Fruit fly (Drosophila melanogaster): Measurements from ENCODE around the gene Tm2.

Tm2 gene

DNA sequence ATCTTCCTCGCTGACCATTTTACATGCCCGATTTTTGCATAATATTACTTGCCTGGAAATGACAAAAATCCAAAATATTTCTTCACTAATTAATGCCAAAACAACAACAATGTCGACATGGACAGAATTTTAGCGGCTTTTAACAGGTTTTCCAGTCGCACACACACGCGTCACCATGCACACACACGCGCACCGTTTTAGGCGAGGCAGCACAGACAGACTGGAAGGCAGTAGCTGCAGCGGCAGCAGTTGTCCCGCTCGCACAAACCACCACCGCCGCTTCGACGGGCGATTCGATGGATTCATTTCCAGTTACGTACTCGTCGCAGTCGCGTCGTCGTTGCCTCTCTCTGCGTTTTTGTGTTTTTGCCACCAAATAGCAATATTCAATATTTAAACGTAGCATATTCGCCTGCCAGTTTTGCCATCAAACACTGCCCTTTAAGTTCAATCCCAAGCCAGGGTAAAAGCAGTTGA lies 19.3 kb upstream of the Tm2 start, which contains the start of gene CG45218 (continued):
- no peak for TF ChIP-seq Bdp1 (GFP tag; optimal IDR thresholded peaks at IDR 0.05)
- TF ChIP-seq Chrac-16 (GFP tag; optimal IDR thresholded peaks at IDR 0.05) = no peak
- TF ChIP-seq scrt (GFP tag; optimal IDR thresholded peaks at IDR 0.05) = no peak
- no peak for TF ChIP-seq CG18619 (GFP tag; optimal IDR thresholded peaks at IDR 0.05)
- no peak for TF ChIP-seq CG7928 (GFP tag; optimal IDR thresholded peaks at IDR 0.05)
- TF ChIP-seq CG4707 (GFP tag; optimal IDR thresholded peaks at IDR 0.05) = no peak
- no peak for TF ChIP-seq Oaz (GFP tag; IDR thresholded peaks at IDR 0.05)
- peak; percentile 95 for TF ChIP-seq cg (GFP tag; optimal IDR thresholded peaks at IDR 0.05)
- no peak for TF ChIP-seq CG11085 (GFP tag; IDR thresholded peaks at IDR 0.05)
- TF ChIP-seq unc-4 (GFP tag; IDR thresholded peaks at IDR 0.05; ENCODE audit: partially characterized antibody) = no peak
- no peak for TF ChIP-seq CG4328 (GFP tag; optimal IDR thresholded peaks at IDR 0.05)
- TF ChIP-seq CG33557 (GFP tag; optimal IDR thresholded peaks at IDR 0.05) = no peak
- no peak for TF ChIP-seq schlank (tag; optimal IDR thresholded peaks at IDR 0.05)
- no peak for TF ChIP-seq sna (GFP tag; IDR thresholded peaks at IDR 0.05; ENCODE audit: partially characterized antibody)
- TF ChIP-seq insv (GFP tag; optimal IDR thresholded peaks at IDR 0.05) = peak in 1 of 2 experiments; percentile 24
- TF ChIP-seq sisA (GFP tag; IDR thresholded peaks at IDR 0.05) = no peak
- TF ChIP-seq mam (GFP tag; optimal IDR thresholded peaks at IDR 0.05) = no peak
- TF ChIP-seq grn (GFP tag; optimal IDR thresholded peaks at IDR 0.05) = no peak
- no peak for TF ChIP-seq bsh (GFP tag; optimal IDR thresholded peaks at IDR 0.05)
- TF ChIP-seq CG2889 (GFP tag; IDR thresholded peaks at IDR 0.05) = no peak
- no peak for TF ChIP-seq Side (GFP tag; optimal IDR thresholded peaks at IDR 0.05)
- TF ChIP-seq CG7786 (GFP tag; optimal IDR thresholded peaks at IDR 0.05) = no peak
- no peak for TF ChIP-seq CG34422 (GFP tag; IDR thresholded peaks at IDR 0.05)
- no peak for TF ChIP-seq psq (GFP tag; optimal IDR thresholded peaks at IDR 0.05)
- TF ChIP-seq pzg (GFP tag; optimal IDR thresholded peaks at IDR 0.05) = peak; percentile 2
- TF ChIP-seq lmd (GFP tag; IDR thresholded peaks at IDR 0.05) = no peak
- TF ChIP-seq CG11456 (GFP tag; IDR thresholded peaks at IDR 0.05) = no peak
- TF ChIP-seq CG5180 (GFP tag; optimal IDR thresholded peaks at IDR 0.05) = no peak
- no peak for TF ChIP-seq CG12219 (GFP tag; optimal IDR thresholded peaks at IDR 0.05)
- TF ChIP-seq ap (GFP tag; IDR thresholded peaks at IDR 0.05) = no peak
- no peak for TF ChIP-seq CG13624 (GFP tag; optimal IDR thresholded peaks at IDR 0.05)
- no peak for TF ChIP-seq Bteb2 (GFP tag; optimal IDR thresholded peaks at IDR 0.05)
- TF ChIP-seq CG1792 (GFP tag; optimal IDR thresholded peaks at IDR 0.05) = no peak
- TF ChIP-seq HLH3B (GFP tag; IDR thresholded peaks at IDR 0.05) = no peak
- TF ChIP-seq CG16813 (GFP tag; IDR thresholded peaks at IDR 0.05; ENCODE audit: partially characterized antibody) = no peak
- TF ChIP-seq wdn (GFP tag; IDR thresholded peaks at IDR 0.05) = no peak
- no peak for TF ChIP-seq ash1 (GFP tag; optimal IDR thresholded peaks at IDR 0.05)
- TF ChIP-seq Jarid2 (GFP tag; optimal IDR thresholded peaks at IDR 0.05) = peak; percentile 54
- no peak for TF ChIP-seq CG3065 (GFP tag; optimal IDR thresholded peaks at IDR 0.05)
- peak; percentile 4 for TF ChIP-seq sug (tag; optimal IDR thresholded peaks at IDR 0.05)
- TF ChIP-seq CG8089 (GFP tag; optimal IDR thresholded peaks at IDR 0.05) = no peak
- no peak for TF ChIP-seq CG10565 (GFP tag; optimal IDR thresholded peaks at IDR 0.05)
- no peak for TF ChIP-seq CG4617 (GFP tag; optimal IDR thresholded peaks at IDR 0.05; ENCODE audit: borderline replicate concordance)
- no peak for TF ChIP-seq btn (GFP tag; optimal IDR thresholded peaks at IDR 0.05)
- TF ChIP-seq abd-A (tag; optimal IDR thresholded peaks at IDR 0.05) = peak; percentile 90
- TF ChIP-seq Gsc (GFP tag; IDR thresholded peaks at IDR 0.05) = no peak
- no peak for TF ChIP-seq CG9817 (tag; optimal IDR thresholded peaks at IDR 0.05)
- no peak for TF ChIP-seq H2.0 (GFP tag; IDR thresholded peaks at IDR 0.05)
- no peak for TF ChIP-seq ci (GFP tag; IDR thresholded peaks at IDR 0.05)
- TF ChIP-seq HmgZ (tag; optimal IDR thresholded peaks at IDR 0.05) = peak; percentile 50
- peak; percentile 19 for TF ChIP-seq YL-1 (GFP tag; optimal IDR thresholded peaks at IDR 0.05)
- no peak for TF ChIP-seq CG2875 (GFP tag; optimal IDR thresholded peaks at IDR 0.05)
